Fruit fly (Drosophila melanogaster) whole organism, embryonic: ENCODE data around the gene CG9837.

Experiments used
- Atf-2 ChIP-seq: fragments of 200-800 bp; sonication (Bioruptor generic); optimal IDR thresholded peaks from 2 replicates; lab custom pipeline; 2016; ENCODE audit warnings: missing biosample characterization, missing genetic modification characterization
- Bgb ChIP-seq: fragments of 200-800 bp; sonication (Bioruptor generic); IDR thresholded peaks from 2 replicates; pipeline ENCODE4 v1.3.6; 2022; ENCODE audit warnings: missing biosample characterization, missing genetic modification characterization; ENCODE audit not compliant: partially characterized antibody
- CG10959 ChIP-seq: fragments of 200-800 bp; sonication (Bioruptor generic); IDR thresholded peaks from 2 replicates; pipeline ENCODE4 v1.3.6; 2022; ENCODE audit warnings: missing biosample characterization, missing genetic modification characterization
- CG12104 ChIP-seq: fragments of 200-800 bp; sonication (Bioruptor generic); optimal IDR thresholded peaks from 3 replicates; lab custom pipeline; 2016; ENCODE audit warnings: missing biosample characterization, missing genetic modification characterization
- CG12299 ChIP-seq: fragments of 200-800 bp; sonication (Bioruptor generic); optimal IDR thresholded peaks from 2 replicates; lab custom pipeline; 2018; ENCODE audit warnings: missing biosample characterization, mild to moderate bottlenecking, missing genetic modification characterization
- CG14014 ChIP-seq: fragments of 200-800 bp; sonication (Bioruptor generic); IDR thresholded peaks from 2 replicates; pipeline ENCODE4 v1.3.6; 2022; ENCODE audit warnings: missing biosample characterization, missing genetic modification characterization
- CG14860 ChIP-seq: fragments of 200-800 bp; sonication (Bioruptor generic); IDR thresholded peaks from 3 replicates; pipeline ENCODE4 v1.3.6; 2022; ENCODE audit warnings: missing biosample characterization, missing genetic modification characterization; ENCODE audit not compliant: partially characterized antibody
- CG1603 ChIP-seq: fragments of 200-800 bp; sonication (Bioruptor generic); optimal IDR thresholded peaks from 2 replicates; lab custom pipeline; 2019; ENCODE audit warnings: missing biosample characterization, mild to moderate bottlenecking, missing genetic modification characterization, moderate library complexity
- CG17361 ChIP-seq: fragments of 200-800 bp; sonication (Bioruptor generic); IDR thresholded peaks from 3 replicates; pipeline ENCODE4 v1.3.6; 2022; ENCODE audit warnings: missing biosample characterization, missing genetic modification characterization
- CG18476 ChIP-seq: fragments of 200-800 bp; sonication (Bioruptor generic); optimal IDR thresholded peaks from 2 replicates; lab custom pipeline; 2016; ENCODE audit warnings: missing biosample characterization, mild to moderate bottlenecking, missing genetic modification characterization
- CG2129 ChIP-seq: fragments of 200-800 bp; sonication (Bioruptor generic); IDR thresholded peaks from 2 replicates; pipeline ENCODE4 v1.3.6; 2022; ENCODE audit warnings: missing biosample characterization, missing genetic modification characterization; ENCODE audit not compliant: partially characterized antibody
- CG30403 ChIP-seq: fragments of 200-800 bp; sonication (Bioruptor generic); optimal IDR thresholded peaks from 3 replicates; lab custom pipeline; 2016; ENCODE audit warnings: missing biosample characterization, missing genetic modification characterization
- CG31365 ChIP-seq: fragments of 200-800 bp; sonication (Bioruptor generic); optimal IDR thresholded peaks from 2 replicates; lab custom pipeline; 2018; ENCODE audit warnings: missing biosample characterization, mild to moderate bottlenecking, missing genetic modification characterization
- CG34422 ChIP-seq: fragments of 200-800 bp; sonication (Bioruptor generic); IDR thresholded peaks from 3 replicates; pipeline ENCODE4 v1.3.6; 2022; ENCODE audit warnings: missing biosample characterization, missing genetic modification characterization
- CG3838 ChIP-seq: fragments of 200-800 bp; sonication (Bioruptor generic); optimal IDR thresholded peaks from 3 replicates; lab custom pipeline; 2016; ENCODE audit warnings: missing biosample characterization, missing genetic modification characterization
- CG4854 ChIP-seq: fragments of 200-800 bp; sonication (Bioruptor generic); optimal IDR thresholded peaks from 2 replicates; lab custom pipeline; 2016; ENCODE audit warnings: missing biosample characterization, missing genetic modification characterization, inconsistent platforms
- CG7963 ChIP-seq: fragments of 200-800 bp; sonication (Bioruptor generic); IDR thresholded peaks from 3 replicates; pipeline ENCODE4 v1.3.6; 2022; ENCODE audit warnings: missing biosample characterization, missing genetic modification characterization; ENCODE audit not compliant: partially characterized antibody
- Dbx ChIP-seq: fragments of 200-800 bp; sonication (Bioruptor generic); IDR thresholded peaks from 3 replicates; pipeline ENCODE4 v1.3.6; 2022; ENCODE audit warnings: missing biosample characterization, missing genetic modification characterization
- Doc3 ChIP-seq: fragments of 200-800 bp; sonication (Bioruptor generic); IDR thresholded peaks from 3 replicates; pipeline ENCODE4 v1.3.6; 2022; ENCODE audit warnings: missing biosample characterization, missing genetic modification characterization; ENCODE audit not compliant: partially characterized antibody
- E2f2 ChIP-seq: fragments of 200-800 bp; sonication (Bioruptor generic); IDR thresholded peaks from 2 replicates; pipeline ENCODE4 v1.3.6; 2022; ENCODE audit warnings: missing biosample characterization, missing genetic modification characterization
- Ets97D ChIP-seq: fragments of 200-800 bp; sonication (Bioruptor generic); optimal IDR thresholded peaks from 3 replicates; lab custom pipeline; 2016; ENCODE audit warnings: missing biosample characterization, missing genetic modification characterization
- H15 ChIP-seq: fragments of 200-800 bp; sonication (Bioruptor generic); IDR thresholded peaks from 3 replicates; pipeline ENCODE4 v1.3.6; 2022; ENCODE audit warnings: missing biosample characterization, missing genetic modification characterization
- HmgZ ChIP-seq: fragments of 200-800 bp; sonication (Bioruptor generic); optimal IDR thresholded peaks from 2 replicates; lab custom pipeline; 2018; ENCODE audit warnings: missing biosample characterization, mild to moderate bottlenecking, missing genetic modification characterization
- Hmr ChIP-seq: fragments of 200-800 bp; sonication (Bioruptor generic); optimal IDR thresholded peaks from 3 replicates; lab custom pipeline; 2017; ENCODE audit warnings: mild to moderate bottlenecking, missing biosample characterization, missing genetic modification reagents, missing genetic modification characterization
- MESR4 ChIP-seq: fragments of 200-800 bp; sonication (Bioruptor generic); optimal IDR thresholded peaks from 2 replicates; lab custom pipeline; 2018; ENCODE audit warnings: missing biosample characterization, mild to moderate bottlenecking, missing genetic modification characterization, moderate library complexity
- Max ChIP-seq: fragments of 200-800 bp; sonication (Bioruptor generic); optimal IDR thresholded peaks from 2 replicates; lab custom pipeline; 2016; ENCODE audit warnings: missing biosample characterization, mild to moderate bottlenecking, missing genetic modification characterization
- Mes4 ChIP-seq: fragments of 200-800 bp; sonication (Bioruptor generic); optimal IDR thresholded peaks from 2 replicates; lab custom pipeline; 2016; ENCODE audit warnings: missing biosample characterization, missing genetic modification characterization
- Sin3A ChIP-seq: fragments of >200 bp; optimal IDR thresholded peaks from 2 replicates; lab custom pipeline; 2018
- Sry-δ ChIP-seq: fragments of 200-800 bp; sonication (Bioruptor generic); optimal IDR thresholded peaks from 2 replicates; lab custom pipeline; 2016; ENCODE audit warnings: missing biosample characterization, missing genetic modification characterization
- Usf ChIP-seq: fragments of 200-800 bp; sonication (Bioruptor generic); optimal IDR thresholded peaks from 2 replicates; lab custom pipeline; 2017; ENCODE audit warnings: missing genotype, missing biosample characterization, missing genetic modification characterization
- Xrp1 ChIP-seq: fragments of 200-800 bp; sonication (Bioruptor generic); IDR thresholded peaks from 2 replicates; pipeline ENCODE4 v1.3.6; 2022; ENCODE audit warnings: missing biosample characterization, missing genetic modification characterization
- YL-1 ChIP-seq: fragments of 200-800 bp; sonication (Bioruptor generic); optimal IDR thresholded peaks from 3 replicates; lab custom pipeline; 2017; ENCODE audit warnings: missing biosample characterization, mild to moderate bottlenecking, missing genetic modification characterization
- ato ChIP-seq: fragments of 200-800 bp; sonication (Bioruptor generic); IDR thresholded peaks from 2 replicates; pipeline ENCODE4 v1.3.6; 2022; ENCODE audit warnings: missing biosample characterization, missing genetic modification characterization; ENCODE audit not compliant: partially characterized antibody
- cg ChIP-seq: fragments of 200-800 bp; sonication (Bioruptor generic); optimal IDR thresholded peaks from 3 replicates; lab custom pipeline; 2019; ENCODE audit warnings: missing biosample characterization, mild to moderate bottlenecking, missing genetic modification characterization, moderate library complexity
- ems ChIP-seq: fragments of 200-800 bp; sonication (Bioruptor generic); optimal IDR thresholded peaks from 3 replicates; lab custom pipeline; 2016; ENCODE audit warnings: missing biosample characterization, missing genetic modification characterization
- gcm ChIP-seq: fragments of 200-800 bp; sonication (Bioruptor generic); optimal IDR thresholded peaks from 2 replicates; lab custom pipeline; 2019; ENCODE audit warnings: missing biosample characterization, mild to moderate bottlenecking, missing genetic modification characterization, moderate library complexity
- gcm2 ChIP-seq: fragments of 200-800 bp; sonication (Bioruptor generic); optimal IDR thresholded peaks from 2 replicates; lab custom pipeline; 2016; ENCODE audit warnings: missing biosample characterization, missing genetic modification characterization
- gem ChIP-seq: fragments of 200-800 bp; sonication (Bioruptor generic); optimal IDR thresholded peaks from 2 replicates; lab custom pipeline; 2019; ENCODE audit warnings: missing biosample characterization, mild to moderate bottlenecking, missing genetic modification characterization, moderate library complexity
- hkb ChIP-seq, 2 experiments: fragments of 200-800 bp in 1 of 2; fragments of >200 bp in 1 of 2; sonication (Bioruptor generic) in 1 of 2; IDR thresholded peaks in 1 of 2; optimal IDR thresholded peaks in 1 of 2; 2 replicates each; pipeline versions ENCODE4 v1.3.6 to Lab custom; 2017 to 2022; ENCODE audit warnings: missing biosample characterization in 1 of 2, missing genetic modification characterization in 1 of 2
- klu ChIP-seq: fragments of 200-800 bp; sonication (Bioruptor generic); IDR thresholded peaks from 2 replicates; pipeline ENCODE4 v1.3.6; 2022; ENCODE audit warnings: missing biosample characterization, missing genetic modification characterization
- pum ChIP-seq: fragments of 200-800 bp; sonication (Bioruptor generic); optimal IDR thresholded peaks from 2 replicates; lab custom pipeline; 2016; ENCODE audit warnings: missing biosample characterization, missing genetic modification characterization
- sd ChIP-seq: fragments of 200-800 bp; sonication (Bioruptor generic); optimal IDR thresholded peaks from 3 replicates; lab custom pipeline; 2018; ENCODE audit warnings: missing biosample characterization, mild to moderate bottlenecking, missing genetic modification characterization, moderate library complexity
- slbo ChIP-seq: fragments of 200-800 bp; sonication (Bioruptor generic); IDR thresholded peaks from 2 replicates; pipeline ENCODE4 v1.3.6; 2022; ENCODE audit warnings: missing biosample characterization, missing genetic modification characterization
- sna ChIP-seq: fragments of 200-800 bp; sonication (Bioruptor generic); IDR thresholded peaks from 2 replicates; pipeline ENCODE4 v1.3.6; 2022; ENCODE audit warnings: missing biosample characterization, missing genetic modification characterization; ENCODE audit not compliant: partially characterized antibody
- ssp ChIP-seq: fragments of 200-800 bp; sonication (Bioruptor generic); IDR thresholded peaks from 2 replicates; pipeline ENCODE4 v1.3.6; 2022; ENCODE audit warnings: missing biosample characterization, missing genetic modification characterization
- tna ChIP-seq: fragments of 200-800 bp; sonication (Bioruptor generic); IDR thresholded peaks from 2 replicates; pipeline ENCODE4 v1.3.6; 2022; ENCODE audit warnings: missing biosample characterization, missing genetic modification characterization; ENCODE audit not compliant: partially characterized antibody
- tx ChIP-seq: fragments of 200-800 bp; sonication (Bioruptor generic); optimal IDR thresholded peaks from 2 replicates; lab custom pipeline; 2016; ENCODE audit warnings: missing biosample characterization, missing genetic modification characterization
- vfl ChIP-seq: fragments of 200-800 bp; sonication (Bioruptor generic); optimal IDR thresholded peaks from 2 replicates; lab custom pipeline; 2016; ENCODE audit warnings: missing biosample characterization, missing genetic modification characterization
- zen ChIP-seq: fragments of 200-800 bp; sonication (Bioruptor generic); optimal IDR thresholded peaks from 3 replicates; lab custom pipeline; 2018; ENCODE audit warnings: missing biosample characterization, mild to moderate bottlenecking, missing genetic modification characterization, moderate library complexity

Gene CG9837

DNA sequence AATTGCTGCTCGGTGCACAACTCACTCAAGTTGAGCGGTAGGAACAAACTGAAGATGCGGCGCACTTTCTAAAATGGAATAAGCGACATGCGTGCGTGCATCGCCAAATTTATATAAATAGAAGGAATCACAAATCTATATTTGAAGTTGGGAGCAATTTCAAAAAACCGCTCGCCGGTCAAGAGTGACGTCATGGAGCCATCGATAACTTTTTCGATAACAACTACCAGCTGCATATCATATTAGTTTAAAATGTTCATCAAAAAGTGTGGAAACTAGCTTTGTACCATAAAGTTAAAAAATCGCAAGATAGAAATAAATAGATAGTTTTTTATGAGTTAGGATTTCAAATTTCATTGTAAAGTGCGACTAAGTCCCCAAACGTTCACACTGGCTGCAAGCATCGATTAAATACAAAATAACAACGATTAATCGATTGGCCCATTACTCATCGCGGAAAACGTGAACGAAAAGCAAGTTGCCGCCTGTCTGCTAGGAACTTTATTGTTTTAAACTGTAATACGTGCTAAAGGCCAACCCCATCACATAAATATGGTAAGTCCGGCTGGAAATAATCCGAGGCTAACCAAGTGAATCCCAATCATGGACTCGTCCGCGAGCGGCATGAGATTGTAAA is 12.1 kb downstream of the CG9837 start, which contains the start of the genes Pif1A, Pif1B and CCT7 (continued):
- peak; percentile 92 for TF ChIP-seq Bgb (GFP tag; lab: Robert Waterston, UW)
- TF ChIP-seq Mes4 (GFP tag; lab: Kevin White, UChicago), result no peak
- peak; percentile 61 for TF ChIP-seq Max (GFP tag; lab: Kevin White, UChicago)
- TF ChIP-seq CG1603, result peak; percentile 36
- TF ChIP-seq Atf-2 (GFP tag; lab: Kevin White, UChicago), result no peak
- TF ChIP-seq Hmr (GFP tag; lab: Kevin White, UChicago), result no peak
- TF ChIP-seq CG31365, result no peak
- no peak for TF ChIP-seq cg
- peak; percentile 62 for TF ChIP-seq tx (GFP tag; lab: Kevin White, UChicago)
- TF ChIP-seq CG14860 (GFP tag; lab: Robert Waterston, UW), result peak; percentile 92
- TF ChIP-seq CG12104 (GFP tag; lab: Kevin White, UChicago), result no peak
- TF ChIP-seq sna, result peak; percentile 97
- TF ChIP-seq sd (tag; lab: Kevin White, UChicago), result no peak
- TF ChIP-seq Dbx, result no peak
- TF ChIP-seq E2f2 (GFP tag; lab: Robert Waterston, UW), result peak; percentile 85
- peak; percentile 75 for TF ChIP-seq CG7963
- TF ChIP-seq hkb (optimal IDR thresholded peaks at IDR 0.05; lab: Kevin White, UChicago), result peak; percentile 37
- TF ChIP-seq hkb (GFP tag; IDR thresholded peaks at IDR 0.05; lab: Robert Waterston, UW), result 0 out of 2 replicates have a peak, but pooled peaks have one; percentile 8
- TF ChIP-seq Xrp1, result peak; percentile 18; the same call in 1 of the 2 replicates
- TF ChIP-seq gem (tag; lab: Kevin White, UChicago), result peak; percentile 32
- no peak for TF ChIP-seq Usf (GFP tag; lab: Kevin White, UChicago)
- TF ChIP-seq ato (GFP tag; lab: Robert Waterston, UW), result peak; percentile 77
- TF ChIP-seq CG30403, result peak; percentile 28
- no peak for TF ChIP-seq CG14014 (GFP tag; lab: Robert Waterston, UW)
- peak; percentile 17 for TF ChIP-seq vfl (GFP tag; lab: Kevin White, UChicago)
- peak; percentile 16 for TF ChIP-seq pum (GFP tag; lab: Kevin White, UChicago)
- peak; percentile 96 for TF ChIP-seq Doc3 (GFP tag; lab: Robert Waterston, UW)
- TF ChIP-seq CG4854 (GFP tag; lab: Kevin White, UChicago), result peak; percentile 2
- peak; percentile 14; the same call in 1 of the 2 replicates for TF ChIP-seq slbo (GFP tag; lab: Robert Waterston, UW)
- TF ChIP-seq CG3838, result no peak
- TF ChIP-seq klu, result no peak
- TF ChIP-seq Ets97D (GFP tag; lab: Kevin White, UChicago), result peak; percentile 82
- no peak for TF ChIP-seq gcm (GFP tag; lab: Kevin White, UChicago)
- peak; percentile 85 for TF ChIP-seq Sry-δ
- TF ChIP-seq ssp (GFP tag; lab: Robert Waterston, UW), result no peak
- peak; percentile 79; the same call in 2 of the 3 replicates for TF ChIP-seq CG34422 (GFP tag; lab: Robert Waterston, UW)
- TF ChIP-seq zen (tag; lab: Kevin White, UChicago), result no peak
- peak; percentile 92 for TF ChIP-seq tna (GFP tag; lab: Robert Waterston, UW)
- TF ChIP-seq Sin3A, result peak; percentile 91
- no peak for TF ChIP-seq H15 (GFP tag; lab: Robert Waterston, UW)
- peak; percentile 66 for TF ChIP-seq MESR4
- peak; percentile 17 for TF ChIP-seq ems (GFP tag; lab: Kevin White, UChicago)
- no peak for TF ChIP-seq CG10959
- peak; percentile 33 for TF ChIP-seq CG12299 (tag; lab: Kevin White, UChicago)
- peak; percentile 90 for TF ChIP-seq CG2129 (GFP tag; lab: Robert Waterston, UW)
- no peak for TF ChIP-seq gcm2 (GFP tag; lab: Kevin White, UChicago)
- TF ChIP-seq HmgZ (tag; lab: Kevin White, UChicago), result peak; percentile 25
- TF ChIP-seq CG17361, result peak; percentile 38; the same call in 1 of the 3 replicates
- TF ChIP-seq CG18476 (GFP tag; lab: Kevin White, UChicago), result peak; percentile 28
- TF ChIP-seq YL-1 (GFP tag; lab: Kevin White, UChicago), result peak; percentile 86
